Fruit fly (Drosophila melanogaster) whole organism, embryonic: ENCODE data around the gene Adar.

Experiments
- Abd-B ChIP-seq: fragments of 200-800 bp; sonication (Bioruptor generic); optimal IDR thresholded peaks from 2 replicates; lab custom pipeline; 2018; ENCODE audit warnings: missing biosample characterization, mild to moderate bottlenecking, missing genetic modification characterization, moderate library complexity
- BtbVII ChIP-seq: fragments of 200-800 bp; sonication (Bioruptor generic); optimal IDR thresholded peaks from 3 replicates; lab custom pipeline; 2017; ENCODE audit warnings: missing biosample characterization, mild to moderate bottlenecking, missing genetic modification characterization
- CG10274 ChIP-seq: fragments of 200-800 bp; sonication (Bioruptor generic); optimal IDR thresholded peaks from 3 replicates; lab custom pipeline; 2017; ENCODE audit warnings: missing biosample characterization, mild to moderate bottlenecking, missing genetic modification characterization
- CG10321 ChIP-seq: fragments of 200-800 bp; sonication (Bioruptor generic); IDR thresholded peaks from 2 replicates; pipeline ENCODE4 v1.3.6; 2022; ENCODE audit warnings: missing biosample characterization, missing genetic modification characterization
- CG11085 ChIP-seq: fragments of 200-800 bp; sonication (Bioruptor generic); IDR thresholded peaks from 2 replicates; pipeline ENCODE4 v1.3.6; 2022; ENCODE audit warnings: missing biosample characterization, missing genetic modification characterization
- CG11456 ChIP-seq: fragments of 200-800 bp; sonication (Bioruptor generic); IDR thresholded peaks from 3 replicates; pipeline ENCODE4 v1.3.6; 2022; ENCODE audit warnings: missing biosample characterization, missing genetic modification characterization
- CG12744 ChIP-seq: fragments of 200-800 bp; sonication (Bioruptor generic); optimal IDR thresholded peaks from 2 replicates; lab custom pipeline; 2016; ENCODE audit warnings: missing biosample characterization, missing genetic modification characterization
- CG13287 ChIP-seq: fragments of 200-800 bp; sonication (Bioruptor generic); IDR thresholded peaks from 2 replicates; pipeline ENCODE4 v1.3.6; 2022; ENCODE audit warnings: missing biosample characterization, missing genetic modification characterization; ENCODE audit not compliant: partially characterized antibody
- CG14667 ChIP-seq: fragments of 200-800 bp; sonication (Bioruptor generic); IDR thresholded peaks from 2 replicates; pipeline ENCODE4 v1.3.6; 2022; ENCODE audit warnings: missing biosample characterization, missing genetic modification characterization
- CG16815 ChIP-seq: fragments of 200-800 bp; sonication (Bioruptor generic); optimal IDR thresholded peaks from 3 replicates; lab custom pipeline; 2017; ENCODE audit warnings: missing biosample characterization, mild to moderate bottlenecking, missing genetic modification characterization
- CG2712 ChIP-seq: fragments of 200-800 bp; optimal IDR thresholded peaks from 3 replicates; lab custom pipeline; 2019; ENCODE audit warnings: missing biosample characterization, mild to moderate bottlenecking, missing genetic modification characterization, moderate library complexity
- CG30431 ChIP-seq: fragments of 200-800 bp; sonication (Bioruptor generic); optimal IDR thresholded peaks from 2 replicates; lab custom pipeline; 2017; ENCODE audit warnings: missing biosample characterization, missing genetic modification characterization
- CG3065 ChIP-seq: fragments of 200-800 bp; sonication (Bioruptor generic); optimal IDR thresholded peaks from 2 replicates; lab custom pipeline; 2016; ENCODE audit warnings: missing biosample characterization, missing genetic modification characterization
- CG34224 ChIP-seq: fragments of 200-800 bp; sonication (Bioruptor generic); IDR thresholded peaks from 3 replicates; pipeline ENCODE4 v1.3.6; 2022; ENCODE audit warnings: missing biosample characterization, missing genetic modification characterization; ENCODE audit not compliant: partially characterized antibody
- CG4328 ChIP-seq: fragments of 200-800 bp; sonication (Bioruptor generic); optimal IDR thresholded peaks from 3 replicates; lab custom pipeline; 2017; ENCODE audit warnings: missing biosample characterization, missing genetic modification reagents, missing genetic modification characterization
- CG8290 ChIP-seq, 3 experiments: fragments of 200-800 bp; sonication (Bioruptor generic); optimal IDR thresholded peaks; 2 replicates each; lab custom pipeline; 2016 to 2019; ENCODE audit warnings: missing biosample characterization in 3 of 3, missing genetic modification characterization in 3 of 3, mild to moderate bottlenecking in 2 of 3, moderate library complexity in 1 of 3
- CG8478 ChIP-seq: fragments of >200 bp; optimal IDR thresholded peaks from 2 replicates; lab custom pipeline; 2018
- CG8944 ChIP-seq: fragments of 200-800 bp; sonication (Bioruptor generic); optimal IDR thresholded peaks from 3 replicates; lab custom pipeline; 2016; ENCODE audit warnings: missing biosample characterization, missing genetic modification characterization
- CG9437 ChIP-seq: fragments of 200-800 bp; sonication (Bioruptor generic); optimal IDR thresholded peaks from 2 replicates; lab custom pipeline; 2018; ENCODE audit warnings: missing biosample characterization, mild to moderate bottlenecking, missing genetic modification characterization
- CHES-1-like ChIP-seq: fragments of 200-800 bp; sonication (Bioruptor generic); optimal IDR thresholded peaks from 2 replicates; lab custom pipeline; 2016; ENCODE audit warnings: missing biosample characterization, missing genetic modification characterization
- CTCF ChIP-seq: fragments of 200-800 bp; sonication (Bioruptor generic); optimal IDR thresholded peaks from 2 replicates; lab custom pipeline; 2017; ENCODE audit warnings: missing biosample characterization, mild to moderate bottlenecking, missing genetic modification characterization, moderate library complexity
- CoRest ChIP-seq: fragments of 200-800 bp; sonication (Bioruptor generic); optimal IDR thresholded peaks from 3 replicates; lab custom pipeline; 2018; ENCODE audit warnings: missing biosample characterization, mild to moderate bottlenecking, missing genetic modification characterization, moderate library complexity
- Dad ChIP-seq: fragments of 200-800 bp; sonication (Bioruptor generic); optimal IDR thresholded peaks from 3 replicates; lab custom pipeline; 2016; ENCODE audit warnings: missing biosample characterization, missing genetic modification characterization
- Doc3 ChIP-seq: fragments of 200-800 bp; sonication (Bioruptor generic); IDR thresholded peaks from 3 replicates; pipeline ENCODE4 v1.3.6; 2022; ENCODE audit warnings: missing biosample characterization, missing genetic modification characterization; ENCODE audit not compliant: partially characterized antibody
- Gsc ChIP-seq: fragments of 200-800 bp; sonication (Bioruptor generic); IDR thresholded peaks from 2 replicates; pipeline ENCODE4 v1.3.6; 2022; ENCODE audit warnings: missing biosample characterization, missing genetic modification characterization
- H15 ChIP-seq: fragments of 200-800 bp; sonication (Bioruptor generic); IDR thresholded peaks from 3 replicates; pipeline ENCODE4 v1.3.6; 2022; ENCODE audit warnings: missing biosample characterization, missing genetic modification characterization
- HLH3B ChIP-seq: fragments of 200-800 bp; sonication (Bioruptor generic); IDR thresholded peaks from 2 replicates; pipeline ENCODE4 v1.3.6; 2022; ENCODE audit warnings: missing biosample characterization, missing genetic modification characterization
- HLHmδ ChIP-seq: fragments of 200-800 bp; sonication (Bioruptor generic); optimal IDR thresholded peaks from 2 replicates; lab custom pipeline; 2018; ENCODE audit warnings: missing biosample characterization, mild to moderate bottlenecking, missing genetic modification characterization, moderate library complexity
- Hey ChIP-seq: fragments of 200-800 bp; sonication (Bioruptor generic); optimal IDR thresholded peaks from 3 replicates; lab custom pipeline; 2018; ENCODE audit warnings: missing biosample characterization, mild to moderate bottlenecking, missing genetic modification characterization
- Hr78 ChIP-seq, 2 experiments: fragments of 200-800 bp in 1 of 2; fragments of >200 bp in 1 of 2; sonication (Bioruptor generic) in 1 of 2; optimal IDR thresholded peaks; 2 replicates each; lab custom pipeline; 2017 to 2019; ENCODE audit warnings: missing biosample characterization in 2 of 2, missing genetic modification characterization in 2 of 2, mild to moderate bottlenecking in 1 of 2, moderate library complexity in 1 of 2
- NC2α ChIP-seq: fragments of 200-800 bp; sonication (Bioruptor generic); optimal IDR thresholded peaks from 2 replicates; lab custom pipeline; 2016; ENCODE audit warnings: missing biosample characterization, missing genetic modification characterization
- NK7.1 ChIP-seq: fragments of 200-800 bp; sonication (Bioruptor generic); optimal IDR thresholded peaks from 3 replicates; lab custom pipeline; 2016; ENCODE audit warnings: missing biosample characterization, missing genetic modification characterization
- PHDP ChIP-seq: fragments of 200-800 bp; sonication (Bioruptor generic); optimal IDR thresholded peaks from 3 replicates; lab custom pipeline; 2018; ENCODE audit warnings: missing biosample characterization, mild to moderate bottlenecking, missing genetic modification characterization, moderate library complexity
- Rfx ChIP-seq: fragments of 200-800 bp; sonication (Bioruptor generic); IDR thresholded peaks from 2 replicates; pipeline ENCODE4 v1.3.6; 2022; ENCODE audit warnings: missing biosample characterization, missing genetic modification characterization
- Scr ChIP-seq: fragments of 200-800 bp; sonication (Bioruptor generic); IDR thresholded peaks from 2 replicates; pipeline ENCODE4 v1.3.6; 2022; ENCODE audit warnings: missing biosample characterization, missing genetic modification characterization; ENCODE audit not compliant: partially characterized antibody
- Sox102F ChIP-seq: fragments of 200-800 bp; sonication (Bioruptor generic); optimal IDR thresholded peaks from 2 replicates; lab custom pipeline; 2018; ENCODE audit warnings: missing biosample characterization, mild to moderate bottlenecking, missing genetic modification characterization, moderate library complexity
- Sry-δ ChIP-seq: fragments of 200-800 bp; sonication (Bioruptor generic); optimal IDR thresholded peaks from 2 replicates; lab custom pipeline; 2016; ENCODE audit warnings: missing biosample characterization, missing genetic modification characterization
- caup ChIP-seq: fragments of 200-800 bp; sonication (Bioruptor generic); optimal IDR thresholded peaks from 3 replicates; lab custom pipeline; 2017; ENCODE audit warnings: missing biosample characterization, mild to moderate bottlenecking, missing genetic modification characterization, moderate library complexity; ENCODE audit not compliant: severe bottlenecking
- crp ChIP-seq, 2 experiments: fragments of 200-800 bp; sonication (Bioruptor generic); optimal IDR thresholded peaks; 2 replicates in 1 of 2; 3 replicates in 1 of 2; lab custom pipeline; 2017; ENCODE audit warnings: missing biosample characterization in 2 of 2, missing genetic modification characterization in 2 of 2, mild to moderate bottlenecking in 1 of 2, moderate library complexity in 1 of 2
- eve ChIP-seq, 2 experiments: fragments of >200 bp; optimal IDR thresholded peaks; 2 replicates each; lab custom pipeline; 2017; ENCODE audit warnings: missing biosample characterization in 2 of 2, missing genetic modification characterization in 2 of 2
- ftz-f1 ChIP-seq: fragments of 200-800 bp; sonication (Bioruptor generic); optimal IDR thresholded peaks from 2 replicates; lab custom pipeline; 2016; ENCODE audit warnings: missing biosample characterization, missing genetic modification characterization
- fu2 ChIP-seq: fragments of 200-800 bp; sonication (Bioruptor generic); optimal IDR thresholded peaks from 2 replicates; lab custom pipeline; 2016; ENCODE audit warnings: missing biosample characterization, missing genetic modification characterization
- gfzf ChIP-seq: fragments of 200-800 bp; sonication (Bioruptor generic); optimal IDR thresholded peaks from 2 replicates; lab custom pipeline; 2016; ENCODE audit warnings: missing biosample characterization, mild to moderate bottlenecking, missing genetic modification characterization, moderate library complexity
- lov ChIP-seq, 2 experiments: fragments of 200-800 bp in 1 of 2; fragments of >200 bp in 1 of 2; sonication (Bioruptor generic) in 1 of 2; IDR thresholded peaks in 1 of 2; optimal IDR thresholded peaks in 1 of 2; 2 replicates in 1 of 2; 3 replicates in 1 of 2; pipeline versions ENCODE4 v1.3.6 to Lab custom; 2017 to 2022; ENCODE audit warnings: missing biosample characterization in 1 of 2, missing genetic modification characterization in 1 of 2
- p53 ChIP-seq: fragments of 200-800 bp; sonication (Bioruptor generic); optimal IDR thresholded peaks from 2 replicates; lab custom pipeline; 2016; ENCODE audit warnings: missing biosample characterization, missing genetic modification characterization
- pb ChIP-seq: fragments of 200-800 bp; sonication (Bioruptor generic); optimal IDR thresholded peaks from 3 replicates; lab custom pipeline; 2016; ENCODE audit warnings: missing biosample characterization, missing genetic modification characterization
- rib ChIP-seq: fragments of 200-800 bp; sonication (Bioruptor generic); IDR thresholded peaks from 2 replicates; pipeline ENCODE4 v1.3.6; 2022; ENCODE audit warnings: missing biosample characterization, missing genetic modification characterization
- sens-2 ChIP-seq: fragments of 200-800 bp; sonication (Bioruptor generic); IDR thresholded peaks from 2 replicates; pipeline ENCODE4 v1.3.6; 2022; ENCODE audit warnings: missing biosample characterization, missing genetic modification characterization
- stc ChIP-seq: fragments of 200-800 bp; sonication (Bioruptor generic); IDR thresholded peaks from 2 replicates; pipeline ENCODE4 v1.3.6; 2022; ENCODE audit warnings: missing biosample characterization, missing genetic modification characterization
- vfl ChIP-seq: fragments of 200-800 bp; sonication (Bioruptor generic); optimal IDR thresholded peaks from 2 replicates; lab custom pipeline; 2016; ENCODE audit warnings: missing biosample characterization, missing genetic modification characterization
- vvl ChIP-seq: fragments of 200-800 bp; sonication (Bioruptor generic); IDR thresholded peaks from 2 replicates; pipeline ENCODE4 v1.3.6; 2022; ENCODE audit warnings: missing biosample characterization, missing genetic modification characterization

The Adar gene

DNA sequence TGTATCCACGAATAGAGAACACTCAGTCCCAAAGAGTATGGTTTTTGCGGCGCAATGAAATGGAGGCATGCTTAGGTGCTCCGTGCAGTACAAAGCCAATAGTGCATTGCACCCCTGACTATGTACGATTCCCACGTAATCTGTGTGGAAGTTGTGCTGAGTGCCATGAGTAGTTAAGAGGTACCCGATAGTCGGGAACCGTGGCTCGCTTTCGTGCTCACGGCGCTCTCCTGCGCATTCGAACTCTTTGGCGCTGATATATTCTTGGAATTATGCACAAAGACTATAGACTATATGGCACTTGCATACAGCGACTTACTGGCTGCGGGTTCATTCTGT lies 51.1 kb downstream of the Adar start (continued):
- TF ChIP-seq NC2α (GFP tag; lab: Kevin White, UChicago) (no peak), Gsc (no peak), CG9437 (GFP tag; lab: Kevin White, UChicago) (no peak), CG16815 (no peak), CG30431 (GFP tag; lab: Kevin White, UChicago) (no peak), gfzf (GFP tag; lab: Kevin White, UChicago) (no peak), PHDP (tag; lab: Kevin White, UChicago) (no peak), CG14667 (GFP tag; lab: Robert Waterston, UW) (peak; percentile 27; the same call in 1 of the 2 replicates), H15 (no peak), vvl (GFP tag; lab: Robert Waterston, UW) (no peak), CG10321 (no peak), stc (no peak), CG8944 (GFP tag; lab: Kevin White, UChicago) (no peak), CG10274 (GFP tag; lab: Kevin White, UChicago) (no peak), p53 (GFP tag; lab: Kevin White, UChicago) (no peak), Rfx (GFP tag; lab: Robert Waterston, UW) (peak; percentile 34; the same call in 1 of the 2 replicates), CG2712 (tag; lab: Kevin White, UChicago) (no peak), Abd-B (GFP tag; lab: Kevin White, UChicago) (no peak), Hr78 (GFP tag; optimal IDR thresholded peaks at IDR 0.05; lab: Kevin White, UChicago) (peak in 1 of 2 experiments; percentile 45), eve (GFP tag; optimal IDR thresholded peaks at IDR 0.05; lab: Kevin White, UChicago) (no peak), CG8290 (GFP tag; optimal IDR thresholded peaks at IDR 0.05; lab: Kevin White, UChicago) (no peak), CG8290 (tag; optimal IDR thresholded peaks at IDR 0.05; lab: Kevin White, UChicago) (peak in 1 of 2 experiments; percentile 34), lov (optimal IDR thresholded peaks at IDR 0.05; lab: Kevin White, UChicago) (no peak), lov (GFP tag; IDR thresholded peaks at IDR 0.05; lab: Robert Waterston, UW) (no peak), Hey (tag; lab: Kevin White, UChicago) (no peak), Sox102F (peak; percentile 31), vfl (GFP tag; lab: Kevin White, UChicago) (no peak), CG12744 (no peak), sens-2 (GFP tag; lab: Robert Waterston, UW) (no peak), BtbVII (GFP tag; lab: Kevin White, UChicago) (no peak), CG3065 (GFP tag; lab: Kevin White, UChicago) (no peak), ftz-f1 (GFP tag; lab: Kevin White, UChicago) (no peak), Dad (no peak), Scr (GFP tag; lab: Robert Waterston, UW) (no peak), HLH3B (GFP tag; lab: Robert Waterston, UW) (peak; percentile 42; the same call in 1 of the 2 replicates), CoRest (tag; lab: Kevin White, UChicago) (no peak), Doc3 (GFP tag; lab: Robert Waterston, UW) (no peak), rib (GFP tag; lab: Robert Waterston, UW) (no peak), CG11085 (GFP tag; lab: Robert Waterston, UW) (no peak), fu2 (GFP tag; lab: Kevin White, UChicago) (no peak), CG8478 (lab: Kevin White, UChicago) (no peak), Sry-δ (GFP tag; lab: Kevin White, UChicago) (no peak), CG11456 (GFP tag; lab: Robert Waterston, UW) (no peak), CHES-1-like (GFP tag; lab: Kevin White, UChicago) (peak; percentile 16), crp (GFP tag; optimal IDR thresholded peaks at IDR 0.05; lab: Kevin White, UChicago) (no peak), HLHmδ (GFP tag; lab: Kevin White, UChicago) (no peak), pb (GFP tag; lab: Kevin White, UChicago) (no peak), caup (GFP tag; lab: Kevin White, UChicago) (no peak), CG34224 (no peak), NK7.1 (no peak), CG4328 (GFP tag; lab: Kevin White, UChicago) (no peak), CTCF (no peak), CG13287 (GFP tag; lab: Robert Waterston, UW) (no peak)
